Fruit fly (Drosophila melanogaster): ENCODE data around the gene cDIP.

cDIP gene

DNA sequence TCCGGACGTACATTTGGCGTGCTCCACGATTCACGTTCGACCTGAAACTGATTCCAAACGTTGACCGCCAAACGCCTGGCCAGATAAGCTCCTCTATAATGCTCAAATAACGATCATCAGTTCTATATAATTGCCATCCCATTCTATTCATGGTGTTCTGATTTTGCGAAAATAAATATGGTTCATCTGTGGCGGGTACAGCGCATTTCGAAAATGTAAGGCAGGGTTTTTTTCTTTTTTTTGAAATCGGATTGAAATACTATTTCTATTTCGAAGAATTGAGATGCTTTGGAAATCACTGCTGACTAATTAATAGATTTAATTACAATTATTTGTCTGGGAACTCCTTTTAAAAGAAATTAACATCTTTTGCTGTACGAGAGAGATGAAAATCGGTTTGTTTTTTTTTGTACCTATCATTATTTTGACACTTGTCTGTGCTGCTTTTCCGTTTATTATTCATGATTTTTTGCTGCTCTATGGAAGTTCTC lies at the start of gene cDIP:
TSS of gene cDIP (minus strand) at position 51 of the 491 bp plus-strand sequence.
- TF ChIP-seq psq (optimal IDR thresholded peaks at IDR 0.05): no peak
- TF ChIP-seq ttk (optimal IDR thresholded peaks at IDR 0.05): no peak
- no peak for TF ChIP-seq h (optimal IDR thresholded peaks at IDR 0.05)
- TF ChIP-seq insv (optimal IDR thresholded peaks at IDR 0.05): no peak
- TF ChIP-seq Sin3A (optimal IDR thresholded peaks at IDR 0.05): no peak
- TF ChIP-seq Myc (optimal IDR thresholded peaks at IDR 0.05): no peak

DNA sequence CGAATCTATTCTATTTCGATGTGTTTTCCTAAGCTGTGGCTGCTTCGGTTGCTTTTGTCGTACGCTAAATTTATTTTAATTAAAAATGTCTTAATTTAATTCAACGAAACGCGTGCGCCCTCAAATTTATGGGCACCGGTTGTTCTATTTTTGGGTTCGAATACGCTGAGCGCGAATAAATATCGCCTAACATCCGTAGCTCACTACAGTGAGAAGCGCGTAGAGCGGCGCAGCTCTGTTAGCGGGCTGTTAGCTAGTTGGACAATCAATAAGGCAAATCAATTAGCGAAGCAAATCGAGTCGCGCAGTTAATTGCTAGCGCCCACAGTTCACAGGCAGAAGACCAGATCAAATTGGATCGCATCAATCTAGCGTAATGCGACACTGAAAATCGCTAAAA lies 49.2 kb upstream of the cDIP start:
- TF ChIP-seq h (optimal IDR thresholded peaks at IDR 0.05) (no peak), psq (optimal IDR thresholded peaks at IDR 0.05) (no peak), insv (optimal IDR thresholded peaks at IDR 0.05) (no peak), ttk (optimal IDR thresholded peaks at IDR 0.05) (no peak), Myc (optimal IDR thresholded peaks at IDR 0.05) (no peak), Sin3A (optimal IDR thresholded peaks at IDR 0.05) (no peak)

DNA sequence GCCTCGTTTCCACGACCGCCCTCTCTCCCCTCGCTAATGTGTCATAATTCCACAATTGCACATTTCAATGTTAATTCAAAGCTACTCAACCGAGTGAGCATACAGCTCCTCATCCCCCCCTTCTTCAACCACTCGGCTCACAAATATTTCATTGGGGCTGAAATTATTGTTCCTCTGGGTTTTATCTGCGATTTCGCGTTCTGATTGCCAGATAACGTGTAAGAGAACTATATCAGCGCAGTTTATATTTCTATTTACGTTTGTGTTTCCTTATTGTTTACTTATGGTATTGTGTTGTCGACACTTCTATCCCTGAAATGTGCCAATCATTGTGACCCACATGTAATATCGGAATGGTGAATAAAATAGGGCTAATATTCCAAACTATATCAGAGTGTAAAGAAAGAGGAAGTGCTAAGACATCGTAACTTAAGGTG lies 45.9 kb upstream of the cDIP start:
- TF ChIP-seq Myc (optimal IDR thresholded peaks at IDR 0.05): no peak
- no peak for TF ChIP-seq insv (optimal IDR thresholded peaks at IDR 0.05)
- no peak for TF ChIP-seq ttk (optimal IDR thresholded peaks at IDR 0.05)
- no peak for TF ChIP-seq psq (optimal IDR thresholded peaks at IDR 0.05)
- TF ChIP-seq h (optimal IDR thresholded peaks at IDR 0.05): no peak

DNA sequence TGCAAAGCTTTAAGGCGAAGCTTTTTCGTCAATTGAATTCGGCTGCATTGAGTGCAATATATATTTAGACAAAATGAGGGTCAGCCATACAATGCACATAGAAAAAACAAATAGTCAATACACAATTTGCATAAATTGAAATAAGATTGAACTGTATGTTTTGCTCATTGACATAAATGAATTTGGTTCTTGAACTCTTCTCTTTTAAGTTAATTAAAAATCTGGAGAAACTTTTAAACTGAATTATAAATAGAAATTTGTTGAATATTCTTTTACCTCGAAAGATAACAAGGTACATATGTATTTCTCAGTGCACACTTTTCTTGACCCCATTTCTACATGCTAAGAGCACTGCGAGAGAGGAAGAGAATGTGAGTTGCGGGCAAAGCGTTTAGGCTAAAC lies 45.4 kb upstream of the cDIP start:
- no peak for TF ChIP-seq Myc (optimal IDR thresholded peaks at IDR 0.05)
- no peak for TF ChIP-seq psq (optimal IDR thresholded peaks at IDR 0.05)
- TF ChIP-seq Sin3A (optimal IDR thresholded peaks at IDR 0.05): no peak
- no peak for TF ChIP-seq ttk (optimal IDR thresholded peaks at IDR 0.05)
- no peak for TF ChIP-seq h (optimal IDR thresholded peaks at IDR 0.05)
- TF ChIP-seq insv (optimal IDR thresholded peaks at IDR 0.05): no peak

DNA sequence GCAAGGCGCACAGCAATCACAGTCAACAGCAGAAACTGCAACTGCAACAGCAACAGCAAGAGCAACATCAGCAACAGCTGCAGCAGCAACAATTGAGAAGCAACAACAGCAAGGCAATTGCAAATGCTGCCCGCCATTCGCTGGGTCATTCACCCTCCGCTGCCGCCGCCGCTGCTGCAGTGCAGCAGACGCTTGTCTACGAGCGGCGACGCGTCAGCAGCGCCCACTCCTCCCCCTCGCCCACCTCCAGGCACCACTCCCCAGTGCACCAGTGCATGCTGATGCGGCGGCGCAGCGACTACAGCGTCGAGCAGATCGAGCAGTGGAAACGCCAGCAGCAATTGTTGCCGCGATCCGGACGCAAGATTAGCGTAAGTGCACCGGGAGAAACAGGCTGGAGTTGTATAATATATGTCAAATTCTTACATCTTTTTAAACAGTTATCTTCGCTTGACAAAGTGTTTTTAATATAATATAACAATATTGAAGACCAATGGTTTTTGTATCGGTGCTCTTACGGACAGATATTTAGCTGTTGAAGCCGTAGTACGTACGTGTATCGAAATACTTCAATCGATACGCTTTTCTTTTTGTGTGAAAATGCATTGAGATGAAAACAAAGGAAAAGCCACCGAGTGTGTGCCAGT lies 44.9 kb upstream of the cDIP start:
- TF ChIP-seq Myc (optimal IDR thresholded peaks at IDR 0.05): no peak
- no peak for TF ChIP-seq insv (optimal IDR thresholded peaks at IDR 0.05)
- TF ChIP-seq ttk (optimal IDR thresholded peaks at IDR 0.05): no peak
- TF ChIP-seq psq (optimal IDR thresholded peaks at IDR 0.05): no peak
- TF ChIP-seq h (optimal IDR thresholded peaks at IDR 0.05): no peak
- TF ChIP-seq Sin3A (optimal IDR thresholded peaks at IDR 0.05): no peak

DNA sequence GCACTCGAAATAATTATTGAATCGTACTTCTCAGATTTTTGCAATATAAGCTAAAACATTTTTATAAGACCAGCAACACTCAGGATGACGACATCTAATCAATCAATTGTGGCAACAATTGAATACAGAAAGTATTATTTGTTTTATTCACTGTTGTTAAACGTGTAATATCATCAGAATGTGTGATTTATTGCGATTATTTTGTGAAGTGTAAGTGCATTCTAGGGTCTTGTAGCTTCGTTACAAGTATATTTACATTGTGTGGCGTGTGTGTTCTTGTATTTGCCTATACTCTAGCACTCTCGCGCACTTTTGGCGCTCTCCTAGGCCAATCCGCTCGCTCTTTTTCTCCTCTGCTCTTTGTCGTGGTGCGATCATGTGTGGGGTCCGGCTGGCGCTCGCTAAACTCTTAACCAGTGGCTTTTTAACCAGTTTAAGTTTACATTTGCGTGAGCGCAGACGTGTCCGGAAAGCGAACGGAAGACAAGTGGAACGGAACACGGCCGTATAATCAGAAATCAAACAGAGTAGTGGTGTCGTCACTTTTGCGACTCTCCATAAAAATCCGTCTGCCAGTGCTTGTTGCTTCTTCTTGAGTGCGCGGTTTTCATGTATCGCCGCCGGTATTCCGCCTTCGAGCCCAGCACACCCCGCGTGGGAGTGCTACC lies 43.7 kb upstream of the cDIP start:
- TF ChIP-seq psq (optimal IDR thresholded peaks at IDR 0.05) (no peak), h (optimal IDR thresholded peaks at IDR 0.05) (no peak), Sin3A (optimal IDR thresholded peaks at IDR 0.05) (no peak), Myc (optimal IDR thresholded peaks at IDR 0.05) (no peak), ttk (optimal IDR thresholded peaks at IDR 0.05) (no peak), insv (optimal IDR thresholded peaks at IDR 0.05) (no peak)

DNA sequence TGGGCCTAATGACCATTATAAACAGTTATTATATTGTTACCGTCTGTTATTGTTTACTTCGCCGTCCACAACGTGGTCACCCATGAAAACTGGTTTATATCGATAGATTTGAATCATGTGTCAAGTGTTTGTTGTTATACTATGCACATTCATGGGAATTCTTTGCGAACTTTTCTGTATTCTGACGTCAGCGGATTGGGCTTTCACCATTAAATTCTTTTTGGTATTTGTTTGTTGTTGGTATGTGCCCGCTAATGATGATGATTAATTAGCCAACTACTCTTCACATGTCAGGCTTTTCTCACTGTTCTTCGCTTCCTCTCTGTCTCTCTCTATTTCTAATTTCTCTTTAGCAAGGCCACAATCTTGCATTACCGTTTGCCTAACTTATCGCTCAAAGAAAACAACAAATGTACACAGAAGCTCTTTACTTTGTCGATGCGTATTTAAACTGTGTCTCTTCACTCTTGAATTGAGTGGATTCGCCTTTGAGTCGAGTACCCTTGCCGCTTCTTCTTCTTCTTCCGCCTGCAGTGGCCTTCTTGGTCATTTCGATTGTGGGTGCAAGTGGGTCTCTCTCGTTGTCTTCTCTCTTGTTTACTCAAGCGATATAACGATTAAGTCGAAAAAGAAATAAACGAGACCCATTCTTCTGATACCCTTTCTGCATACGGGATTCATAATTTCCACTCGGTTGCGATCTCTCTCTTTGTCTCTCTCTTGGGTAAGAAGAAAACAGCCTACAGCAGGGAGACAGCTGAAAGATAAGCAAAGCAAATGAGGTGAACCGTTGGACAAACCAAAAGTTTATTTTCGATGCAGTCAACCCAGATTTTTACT lies 43.0 kb upstream of the cDIP start:
- no peak for TF ChIP-seq Sin3A (optimal IDR thresholded peaks at IDR 0.05)
- no peak for TF ChIP-seq ttk (optimal IDR thresholded peaks at IDR 0.05)
- TF ChIP-seq psq (optimal IDR thresholded peaks at IDR 0.05): no peak
- no peak for TF ChIP-seq insv (optimal IDR thresholded peaks at IDR 0.05)
- no peak for TF ChIP-seq h (optimal IDR thresholded peaks at IDR 0.05)
- no peak for TF ChIP-seq Myc (optimal IDR thresholded peaks at IDR 0.05)

DNA sequence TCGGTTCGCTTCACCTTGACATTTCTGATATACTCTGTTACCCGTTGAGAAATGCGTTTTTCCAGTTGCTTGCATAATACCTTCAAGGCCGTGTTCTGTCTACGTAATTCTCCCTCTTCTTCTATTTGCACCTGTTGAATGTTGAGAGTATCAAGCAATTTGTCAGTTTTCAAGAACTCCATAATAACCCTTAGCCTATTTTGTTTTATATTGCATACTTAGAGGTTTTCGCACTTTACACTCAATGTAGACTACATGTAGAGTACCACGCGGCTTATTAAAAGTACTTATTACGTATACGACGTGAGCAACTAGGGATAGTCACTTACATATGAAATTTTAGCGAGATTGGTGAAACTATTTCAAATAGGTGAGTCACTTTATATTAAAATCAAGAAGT lies 42.2 kb upstream of the cDIP start:
- TF ChIP-seq Myc (optimal IDR thresholded peaks at IDR 0.05): no peak
- TF ChIP-seq psq (optimal IDR thresholded peaks at IDR 0.05): no peak
- TF ChIP-seq insv (optimal IDR thresholded peaks at IDR 0.05): no peak
- no peak for TF ChIP-seq Sin3A (optimal IDR thresholded peaks at IDR 0.05)

DNA sequence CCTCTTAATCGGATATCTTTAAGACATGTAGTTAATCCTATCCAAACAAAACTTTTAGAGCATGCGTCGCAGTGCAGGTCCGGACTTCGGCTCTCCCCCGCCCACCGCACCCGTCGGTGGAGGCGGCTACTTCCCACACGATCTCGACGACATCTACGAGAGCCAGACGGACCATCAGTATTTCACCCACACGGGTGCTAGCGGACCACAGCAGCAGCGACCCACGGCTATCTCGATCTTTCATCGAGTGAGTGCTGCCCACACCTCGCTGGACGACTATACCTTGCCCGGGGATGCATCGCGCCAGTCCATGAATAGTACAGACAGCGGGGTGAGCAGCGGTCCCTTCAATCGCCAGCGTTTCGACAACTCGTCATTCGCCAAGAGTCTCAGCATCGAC lies 40.7 kb upstream of the cDIP start:
- TF ChIP-seq Myc (optimal IDR thresholded peaks at IDR 0.05) (no peak), psq (optimal IDR thresholded peaks at IDR 0.05) (no peak)

DNA sequence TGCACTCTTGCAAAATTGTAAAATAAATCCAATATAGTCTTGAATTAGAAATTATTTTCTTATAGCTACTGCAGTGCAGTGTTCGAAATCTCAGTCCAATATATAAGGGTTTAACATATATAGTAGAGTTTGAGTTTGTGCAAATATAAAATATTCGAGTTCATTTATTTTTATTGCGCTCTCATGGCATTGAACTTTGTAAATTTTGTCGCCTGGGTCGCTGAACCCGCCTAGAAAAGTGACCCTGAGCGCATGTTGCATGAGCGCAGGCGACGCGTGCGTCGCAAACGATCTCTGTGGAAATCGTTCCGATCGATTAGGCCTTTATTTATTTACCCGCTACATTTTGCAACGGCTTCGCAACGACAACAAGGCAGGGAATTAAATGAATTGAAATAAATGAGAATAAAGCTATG lies 39.1 kb upstream of the cDIP start:
- TF ChIP-seq h (optimal IDR thresholded peaks at IDR 0.05): no peak
- no peak for TF ChIP-seq insv (optimal IDR thresholded peaks at IDR 0.05)

DNA sequence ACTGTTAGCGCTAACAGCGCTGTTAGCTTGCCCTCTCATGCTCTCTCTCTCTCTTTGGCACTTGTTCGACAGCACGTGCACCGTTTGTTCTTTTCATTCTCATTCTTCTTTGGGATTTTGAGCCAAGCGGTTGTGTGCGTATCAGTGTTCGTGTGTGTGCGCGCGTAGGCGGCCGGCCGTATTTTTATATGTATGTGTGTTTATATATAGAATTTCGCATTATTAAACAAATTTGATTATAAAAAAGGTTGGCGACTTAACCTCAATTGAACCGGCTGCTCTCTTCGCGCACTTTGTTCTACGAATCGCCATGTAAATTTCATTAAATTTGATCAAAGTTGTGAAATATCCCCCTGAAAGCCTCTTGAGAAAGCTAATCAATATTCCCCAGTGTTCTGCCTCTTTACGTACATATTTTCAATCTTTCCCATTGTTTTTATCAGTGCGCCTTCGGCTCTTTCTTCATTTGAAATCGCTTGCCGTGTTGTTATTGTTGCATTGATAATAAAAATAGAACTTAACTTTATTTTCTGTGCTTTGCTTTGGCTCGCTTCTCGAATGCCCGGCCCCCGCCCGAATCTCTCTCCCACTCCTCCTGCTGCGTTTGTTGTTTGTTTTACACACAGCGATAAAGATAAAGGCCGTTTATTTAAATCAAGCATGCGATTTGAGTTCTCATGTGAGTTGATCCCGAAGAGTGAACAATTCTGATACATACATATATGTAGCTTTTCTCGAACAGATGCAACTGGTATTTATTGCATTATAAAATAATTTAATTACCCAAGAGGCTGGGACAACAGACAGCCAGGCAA lies 38.4 kb upstream of the cDIP start:
- TF ChIP-seq insv (optimal IDR thresholded peaks at IDR 0.05): no peak

DNA sequence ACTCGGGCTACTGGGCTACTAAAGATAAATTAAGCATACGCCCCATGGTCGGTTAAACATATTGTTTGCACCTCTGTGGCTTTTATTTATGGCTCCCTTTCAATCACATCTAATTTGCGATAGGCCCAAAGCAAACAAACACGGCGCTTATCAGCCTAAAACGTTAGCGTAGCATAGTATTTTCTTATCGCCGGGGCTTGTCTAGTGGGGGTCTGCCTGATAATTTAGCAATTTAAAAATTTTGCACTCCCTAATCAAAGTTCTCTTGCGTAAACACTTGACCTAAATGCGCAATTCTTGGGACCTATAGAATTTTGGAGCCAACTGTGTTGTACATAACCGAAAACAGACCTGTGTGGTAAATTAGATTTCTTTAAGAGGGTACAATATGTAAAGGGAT lies 37.2 kb upstream of the cDIP start:
- no peak for TF ChIP-seq insv (optimal IDR thresholded peaks at IDR 0.05)
- no peak for TF ChIP-seq Sin3A (optimal IDR thresholded peaks at IDR 0.05)
- TF ChIP-seq psq (optimal IDR thresholded peaks at IDR 0.05): no peak
- no peak for TF ChIP-seq h (optimal IDR thresholded peaks at IDR 0.05)
- TF ChIP-seq ttk (optimal IDR thresholded peaks at IDR 0.05): no peak
- no peak for TF ChIP-seq Myc (optimal IDR thresholded peaks at IDR 0.05)
